Worm (Caenorhabditis elegans): ENCODE results near the gene irld-9.
A peak's percentile ranks its signal among the peaks of the same experiment; 100 is the strongest.

irld-9 gene

DNA sequence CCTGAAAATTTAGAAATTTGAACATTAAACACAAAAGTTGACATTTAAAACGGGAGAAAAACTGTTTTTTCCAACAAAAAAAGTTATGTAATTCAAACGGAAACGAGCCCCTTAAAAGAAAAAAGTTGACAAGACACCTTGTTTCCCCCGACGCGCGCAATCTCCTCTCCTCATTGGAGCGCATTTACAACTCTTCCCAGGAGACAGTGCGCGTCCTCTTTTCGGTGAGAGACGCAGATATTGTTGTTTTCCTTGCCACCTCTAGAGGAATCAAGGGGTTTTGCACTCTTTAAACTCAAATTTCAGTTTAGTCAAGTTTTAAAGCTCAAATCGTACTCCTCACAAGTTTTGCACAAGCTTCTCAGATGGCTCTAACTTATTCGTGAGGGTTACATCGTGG, 42.9 kb downstream of the irld-9 start, which contains the start of gene F58E1.13:
Gene F58E1.13 (minus strand): TSS at position 12 of the 400 bp plus-strand sequence.
- no peak for TF ChIP-seq ZK185.1 (tag; optimal IDR thresholded peaks at IDR 0.05; ENCODE audit: poor library complexity, severe bottlenecking)
- TF ChIP-seq madf-10 (tag; optimal IDR thresholded peaks at IDR 0.05), result no peak
- TF ChIP-seq efl-1 (GFP tag; optimal IDR thresholded peaks at IDR 0.05), result peak; percentile 5
- TF ChIP-seq F23B12.7 (tag; optimal IDR thresholded peaks at IDR 0.05; ENCODE audit: insufficient read depth), result no peak
- TF ChIP-seq aptf-2 (GFP tag; conservative IDR thresholded peaks at IDR 0.05), result peak; percentile 90
- TF ChIP-seq ztf-22 (GFP tag; optimal IDR thresholded peaks at IDR 0.05), result no peak
- no peak for TF ChIP-seq F57A8.1 (GFP tag; optimal IDR thresholded peaks at IDR 0.05)

DNA sequence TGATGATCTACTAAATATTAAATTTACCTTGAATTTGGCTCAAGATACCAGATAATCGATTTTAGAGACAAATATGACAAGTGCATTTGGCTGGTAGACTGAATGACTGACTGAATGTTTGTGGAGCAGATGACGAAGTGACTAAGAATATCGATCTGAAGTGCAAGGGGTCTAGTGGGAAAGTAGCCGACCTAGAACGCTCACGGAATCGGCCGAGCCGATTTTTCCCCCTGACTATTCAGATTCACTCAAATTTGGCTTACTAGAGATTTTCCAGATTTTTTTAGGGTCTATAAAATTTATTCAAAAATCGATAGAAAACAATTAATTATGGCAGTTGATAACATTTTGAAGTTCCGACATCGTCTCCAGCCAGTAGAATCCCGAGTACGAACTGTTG, 44.2 kb downstream of the irld-9 start, which contains the start of gene fbxc-26:
Gene fbxc-26 (minus strand): TSS at position 101 of the 400 bp plus-strand sequence.
- no peak for TF ChIP-seq gei-17 (GFP tag; optimal IDR thresholded peaks at IDR 0.05)
- TF ChIP-seq ztf-28 (GFP tag; IDR thresholded peaks at IDR 0.05), result no peak
- no peak for TF ChIP-seq lsy-27 (tag; optimal IDR thresholded peaks at IDR 0.05; ENCODE audit: borderline replicate concordance, insufficient read depth)
- no peak for TF ChIP-seq zfh-2 (GFP tag; conservative IDR thresholded peaks at IDR 0.05)
- TF ChIP-seq akir-1 (GFP tag; optimal IDR thresholded peaks at IDR 0.05), result no peak
- TF ChIP-seq dpff-1 (tag; optimal IDR thresholded peaks at IDR 0.05), result no peak
- no peak for TF ChIP-seq nfyb-1 (GFP tag; IDR thresholded peaks at IDR 0.05)
- TF ChIP-seq ztf-3 (GFP tag; optimal IDR thresholded peaks at IDR 0.05), result no peak
- no peak for TF ChIP-seq lsl-1 (GFP tag; optimal IDR thresholded peaks at IDR 0.05)
- no peak for TF ChIP-seq F49E8.2 (tag; optimal IDR thresholded peaks at IDR 0.05; ENCODE audit: insufficient read depth)
- no peak for TF ChIP-seq ceh-91 (GFP tag; IDR thresholded peaks at IDR 0.05)
- TF ChIP-seq K12H6.12 (tag; optimal IDR thresholded peaks at IDR 0.05), result no peak
- TF ChIP-seq C17E4.6 (GFP tag; IDR thresholded peaks at IDR 0.05), result no peak
- no peak for TF ChIP-seq repo-1 (tag; optimal IDR thresholded peaks at IDR 0.05)
- no peak for TF ChIP-seq egl-44 (GFP tag; IDR thresholded peaks at IDR 0.05)
- no peak for TF ChIP-seq lin-54 (GFP tag; optimal IDR thresholded peaks at IDR 0.05)
- no peak for TF ChIP-seq Y56A3A.18 (GFP tag; IDR thresholded peaks at IDR 0.05)

DNA sequence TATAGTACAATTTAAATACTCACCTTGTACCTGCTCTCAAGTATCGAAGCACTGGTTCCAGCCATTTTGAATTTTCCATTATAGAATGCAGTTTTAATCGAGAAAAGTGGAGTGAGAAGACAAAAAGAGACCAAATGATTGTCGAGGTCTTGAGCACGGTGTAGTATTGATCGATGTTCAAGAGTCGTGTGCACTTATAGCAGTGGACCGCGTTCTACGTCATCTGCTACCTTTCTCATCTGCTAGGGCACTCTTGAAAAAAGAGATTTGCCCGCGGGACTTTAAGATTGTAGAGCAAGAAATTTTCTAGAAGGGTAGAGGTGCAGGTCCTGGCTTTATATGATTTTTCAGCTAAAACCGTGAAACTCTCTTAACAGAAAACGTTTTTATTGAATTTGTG, 45.9 kb downstream of the irld-9 start, which contains the start of gene fbxc-21:
Gene fbxc-21 (minus strand): TSS at position 101 of the 400 bp plus-strand sequence.
- TF ChIP-seq nhr-80 (tag; optimal IDR thresholded peaks at IDR 0.05) (no peak), Y53F4B.3 (GFP tag; IDR thresholded peaks at IDR 0.05) (no peak), let-526 (GFP tag; IDR thresholded peaks at IDR 0.05) (no peak), ceh-58 (GFP tag; IDR thresholded peaks at IDR 0.05) (no peak), lag-1 (GFP tag; IDR thresholded peaks at IDR 0.05) (no peak), B0336.3 (GFP tag; IDR thresholded peaks at IDR 0.05) (no peak), fkh-3 (tag; optimal IDR thresholded peaks at IDR 0.05) (no peak), ztf-3 (GFP tag; optimal IDR thresholded peaks at IDR 0.05) (no peak), K12H6.12 (tag; optimal IDR thresholded peaks at IDR 0.05) (no peak), lir-1 (GFP tag; conservative IDR thresholded peaks at IDR 0.05) (no peak), repo-1 (tag; optimal IDR thresholded peaks at IDR 0.05) (no peak), akir-1 (GFP tag; optimal IDR thresholded peaks at IDR 0.05) (no peak), F49E8.2 (tag; optimal IDR thresholded peaks at IDR 0.05; ENCODE audit: insufficient read depth) (no peak), dpff-1 (tag; optimal IDR thresholded peaks at IDR 0.05) (no peak), D2030.7 (GFP tag; IDR thresholded peaks at IDR 0.05) (no peak), mes-4 (tag; optimal IDR thresholded peaks at IDR 0.05) (no peak)

DNA sequence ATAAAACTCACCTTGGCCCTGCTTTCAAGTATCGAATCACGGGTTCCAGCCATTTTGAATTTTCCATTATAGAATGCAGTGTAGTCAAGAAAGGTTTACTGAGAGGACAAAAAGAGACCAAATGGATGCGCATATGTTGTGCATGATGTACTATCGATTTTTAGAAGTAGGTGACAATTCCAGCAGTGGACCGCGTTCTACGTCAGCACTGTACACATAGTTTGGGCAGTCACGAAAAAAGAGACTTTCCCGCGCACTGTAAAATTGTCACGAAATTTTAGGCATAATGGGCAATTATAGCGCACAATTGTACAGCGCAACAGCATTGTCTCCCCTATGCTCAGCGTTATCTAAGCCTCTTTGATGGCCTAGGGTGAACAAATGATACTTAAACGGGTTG, 47.7 kb downstream of the irld-9 start, which contains the start of gene fbxc-22:
Gene fbxc-22 (minus strand): TSS at position 101 of the 400 bp plus-strand sequence.
- no peak for TF ChIP-seq hmg-20 (GFP tag; IDR thresholded peaks at IDR 0.05)
